Worm (Caenorhabditis elegans) whole organism, L2 larva: ENCODE results near the gene tpk-1.

Experiments
- C34F6.9 ChIP-seq: fragments of 150-350 bp; optimal IDR thresholded peaks from 2 replicates; lab custom pipeline; 2014; ENCODE audit warnings: missing biosample characterization, missing genetic modification characterization
- F13H6.1 ChIP-seq: sonication (generic microtip); optimal IDR thresholded peaks from 2 replicates; lab custom pipeline; 2016; ENCODE audit warnings: missing genetic modification characterization, missing compliant biosample characterization
- R02D3.7 ChIP-seq: fragments of 150-350 bp; optimal IDR thresholded peaks from 2 replicates; lab custom pipeline; 2014; ENCODE audit warnings: missing biosample characterization, missing genetic modification characterization
- Y55F3AM.14 ChIP-seq: fragments of 200-800 bp; sonication (Bioruptor generic); optimal IDR thresholded peaks from 2 replicates; lab custom pipeline; 2018; ENCODE audit warnings: mild to moderate bottlenecking, missing genetic modification characterization, missing compliant biosample characterization
- ZK546.5 ChIP-seq: sonication (generic microtip); optimal IDR thresholded peaks from 2 replicates; lab custom pipeline; 2017; ENCODE audit warnings: missing biosample characterization, missing genetic modification characterization
- alr-1 ChIP-seq: fragments of 150-350 bp; optimal IDR thresholded peaks from 2 replicates; lab custom pipeline; 2014; ENCODE audit warnings: missing biosample characterization, missing genetic modification characterization
- aly-2 ChIP-seq: fragments of 150-350 bp; optimal IDR thresholded peaks from 2 replicates; lab custom pipeline; 2014; ENCODE audit warnings: missing biosample characterization, missing genetic modification characterization
- ama-1 ChIP-seq: fragments of 150-350 bp; optimal IDR thresholded peaks from 2 replicates; lab custom pipeline; 2018; ENCODE audit warnings: inconsistent platforms
- blmp-1 ChIP-seq: sonication (generic microtip); optimal IDR thresholded peaks from 2 replicates; lab custom pipeline; 2017; ENCODE audit warnings: missing genetic modification characterization, mild to moderate bottlenecking, missing compliant biosample characterization, antibody characterized with exemption, moderate library complexity; ENCODE audit not compliant: insufficient read depth
- ceh-16 ChIP-seq: fragments of 150-350 bp; optimal IDR thresholded peaks from 2 replicates; lab custom pipeline; 2014; ENCODE audit warnings: missing biosample characterization, missing genetic modification characterization
- ceh-82 ChIP-seq: fragments of 150-350 bp; optimal IDR thresholded peaks from 2 replicates; lab custom pipeline; 2014; ENCODE audit warnings: missing biosample characterization, missing genetic modification characterization
- crh-2 ChIP-seq: sonication (generic microtip); optimal IDR thresholded peaks from 2 replicates; lab custom pipeline; 2017; ENCODE audit warnings: missing biosample characterization, missing genetic modification characterization
- dmd-4 ChIP-seq: sonication (generic microtip); optimal IDR thresholded peaks from 2 replicates; lab custom pipeline; 2017; ENCODE audit warnings: missing biosample characterization, missing genetic modification characterization
- egl-27 ChIP-seq: sonication (generic microtip); optimal IDR thresholded peaks from 3 replicates; lab custom pipeline; 2017; ENCODE audit warnings: missing biosample characterization, missing genetic modification reagents, missing genetic modification characterization
- elt-1 ChIP-seq: fragments of 150-350 bp; optimal IDR thresholded peaks from 2 replicates; lab custom pipeline; 2014; ENCODE audit warnings: missing biosample characterization, missing genetic modification characterization
- elt-3 ChIP-seq: sonication (generic microtip); optimal IDR thresholded peaks from 2 replicates; lab custom pipeline; 2017; ENCODE audit warnings: missing biosample characterization, missing genetic modification characterization
- fos-1 ChIP-seq: fragments of 150-350 bp; optimal IDR thresholded peaks from 2 replicates; lab custom pipeline; 2014; ENCODE audit warnings: missing biosample characterization, missing genetic modification characterization
- gmeb-1 ChIP-seq: fragments of 150-350 bp; optimal IDR thresholded peaks from 2 replicates; lab custom pipeline; 2014; ENCODE audit warnings: missing biosample characterization, missing genetic modification characterization
- lin-11 ChIP-seq: fragments of 150-350 bp; sonication (generic microtip); optimal IDR thresholded peaks from 2 replicates; lab custom pipeline; 2014; ENCODE audit warnings: missing biosample characterization, missing genetic modification characterization, inconsistent platforms, mixed read lengths
- lin-13 ChIP-seq: fragments of 150-350 bp; optimal IDR thresholded peaks from 2 replicates; lab custom pipeline; 2014; ENCODE audit warnings: missing biosample characterization, missing genetic modification reagents, missing genetic modification characterization
- lin-39 ChIP-seq: fragments of 150-350 bp; optimal IDR thresholded peaks from 2 replicates; lab custom pipeline; 2014; ENCODE audit warnings: missing biosample characterization, missing genetic modification reagents, missing genetic modification characterization
- lsy-2 ChIP-seq, 2 experiments: fragments of 150-350 bp in 1 of 2; sonication (generic microtip) in 1 of 2; optimal IDR thresholded peaks; 2 replicates each; lab custom pipeline; 2014 to 2017; ENCODE audit warnings: missing biosample characterization in 2 of 2, missing genetic modification characterization in 2 of 2
- mab-5 ChIP-seq: fragments of 150-350 bp; optimal IDR thresholded peaks from 2 replicates; lab custom pipeline; 2014; ENCODE audit warnings: missing biosample characterization, missing genetic modification characterization
- mbf-1 ChIP-seq: sonication (generic microtip); optimal IDR thresholded peaks from 2 replicates; lab custom pipeline; 2017; ENCODE audit warnings: missing biosample characterization, missing genetic modification characterization
- mdl-1 ChIP-seq, 2 experiments: fragments of 150-350 bp in 1 of 2; sonication (generic microtip) in 1 of 2; optimal IDR thresholded peaks; 2 replicates each; lab custom pipeline; 2017; ENCODE audit warnings: missing biosample characterization in 2 of 2, missing genetic modification characterization in 2 of 2
- nhr-10 ChIP-seq: sonication (generic microtip); optimal IDR thresholded peaks from 2 replicates; lab custom pipeline; 2017; ENCODE audit warnings: missing biosample characterization, missing genetic modification characterization
- nhr-11 ChIP-seq: fragments of 150-350 bp; optimal IDR thresholded peaks from 2 replicates; lab custom pipeline; 2014; ENCODE audit warnings: missing biosample characterization, missing genetic modification characterization
- nhr-12 ChIP-seq: fragments of 150-350 bp; optimal IDR thresholded peaks from 2 replicates; lab custom pipeline; 2014; ENCODE audit warnings: missing biosample characterization, missing genetic modification characterization
- nhr-129 ChIP-seq: fragments of 150-350 bp; optimal IDR thresholded peaks from 2 replicates; lab custom pipeline; 2014; ENCODE audit warnings: missing biosample characterization, missing genetic modification characterization
- nhr-21 ChIP-seq: fragments of 150-350 bp; optimal IDR thresholded peaks from 2 replicates; lab custom pipeline; 2014; ENCODE audit warnings: missing biosample characterization, missing genetic modification characterization
- nhr-23 ChIP-seq: fragments of 150-350 bp; optimal IDR thresholded peaks from 2 replicates; lab custom pipeline; 2014; ENCODE audit warnings: missing biosample characterization, missing genetic modification reagents, missing genetic modification characterization
- nhr-237 ChIP-seq: fragments of 150-350 bp; optimal IDR thresholded peaks from 2 replicates; lab custom pipeline; 2014; ENCODE audit warnings: missing biosample characterization, missing genetic modification characterization
- nhr-25 ChIP-seq: fragments of 150-350 bp; sonication (generic microtip); optimal IDR thresholded peaks from 3 replicates; lab custom pipeline; 2014; ENCODE audit warnings: missing biosample characterization, missing genetic modification characterization
- nhr-6 ChIP-seq: fragments of 150-350 bp; optimal IDR thresholded peaks from 2 replicates; lab custom pipeline; 2014; ENCODE audit warnings: missing biosample characterization, missing genetic modification characterization
- nhr-77 ChIP-seq: fragments of 150-350 bp; optimal IDR thresholded peaks from 2 replicates; lab custom pipeline; 2014; ENCODE audit warnings: missing biosample characterization, missing genetic modification characterization
- peb-1 ChIP-seq: fragments of 150-350 bp; optimal IDR thresholded peaks from 2 replicates; lab custom pipeline; 2014; ENCODE audit warnings: missing biosample characterization, missing genetic modification characterization
- sem-4 ChIP-seq: fragments of 150-350 bp; optimal IDR thresholded peaks from 2 replicates; lab custom pipeline; 2014; ENCODE audit warnings: missing biosample characterization, missing genetic modification reagents, missing genetic modification characterization
- skn-1 ChIP-seq: sonication (generic microtip); optimal IDR thresholded peaks from 2 replicates; lab custom pipeline; 2017; ENCODE audit warnings: missing biosample characterization, missing genetic modification characterization
- sma-3 ChIP-seq: sonication (generic microtip); optimal IDR thresholded peaks from 2 replicates; lab custom pipeline; 2016; ENCODE audit warnings: missing genetic modification reagents, missing genetic modification characterization, missing compliant biosample characterization
- sma-9 ChIP-seq, 2 experiments: fragments of 150-350 bp in 1 of 2; sonication (generic microtip) in 1 of 2; optimal IDR thresholded peaks; 2 replicates each; lab custom pipeline; 2014 to 2016; ENCODE audit warnings: missing genetic modification characterization in 2 of 2, mild to moderate bottlenecking in 1 of 2, missing biosample characterization in 1 of 2, missing compliant biosample characterization in 1 of 2, missing genetic modification reagents in 1 of 2, moderate library complexity in 1 of 2
- snpc-4 ChIP-seq: fragments of 150-350 bp; optimal IDR thresholded peaks from 2 replicates; lab custom pipeline; 2014; ENCODE audit warnings: missing biosample characterization, missing genetic modification characterization
- unc-39 ChIP-seq: fragments of 150-350 bp; optimal IDR thresholded peaks from 2 replicates; lab custom pipeline; 2014; ENCODE audit warnings: missing biosample characterization, missing genetic modification characterization
- unc-55 ChIP-seq: fragments of 150-350 bp; sonication (generic microtip); optimal IDR thresholded peaks from 3 replicates; lab custom pipeline; 2014; ENCODE audit warnings: missing biosample characterization, missing genetic modification reagents, missing genetic modification characterization
- unc-62 ChIP-seq: fragments of 150-350 bp; optimal IDR thresholded peaks from 2 replicates; lab custom pipeline; 2014; ENCODE audit warnings: missing biosample characterization, missing genetic modification reagents, missing genetic modification characterization
- zag-1 ChIP-seq: fragments of 150-350 bp; optimal IDR thresholded peaks from 2 replicates; lab custom pipeline; 2014; ENCODE audit warnings: missing biosample characterization, missing genetic modification characterization
- ztf-1 ChIP-seq: fragments of 200-800 bp; sonication (Bioruptor generic); conservative IDR thresholded peaks from 2 replicates; pipeline ENCODE4 v1.3.6; 2022; ENCODE audit warnings: missing genetic modification characterization, missing compliant biosample characterization
- ztf-11 ChIP-seq: sonication (generic microtip); optimal IDR thresholded peaks from 2 replicates; lab custom pipeline; 2017; ENCODE audit warnings: missing biosample characterization, missing genetic modification characterization
- ztf-4 ChIP-seq: fragments of 150-350 bp; optimal IDR thresholded peaks from 2 replicates; lab custom pipeline; 2014; ENCODE audit warnings: missing biosample characterization, missing genetic modification characterization

tpk-1 gene

ce11 chrIII:8887184-8887801 is 24.7 kb upstream of the tpk-1 start, which contains the start of gene famh-136:
Gene famh-136, plus strand, starts transcription at chrIII:8887751.
- TF ChIP-seq sem-4 = peak; percentile 85
- TF ChIP-seq alr-1 = no peak
- peak in 1 of 2 experiments; percentile 5 for TF ChIP-seq mdl-1 (tag; optimal IDR thresholded peaks at IDR 0.05; lab: Kevin White, UChicago)
- TF ChIP-seq mab-5 (tag; lab: Kevin White, UChicago) = peak; percentile 69
- TF ChIP-seq skn-1 (tag; lab: Kevin White, UChicago) = peak; percentile 33
- peak; percentile 95 for TF ChIP-seq C34F6.9
- peak; percentile 13 for TF ChIP-seq blmp-1 (tag; lab: Kevin White, UChicago)
- TF ChIP-seq lin-39 = no peak
- peak; percentile 39 for TF ChIP-seq ceh-82
- TF ChIP-seq elt-1 = no peak
- no peak for TF ChIP-seq ama-1 (lab: Kevin White, UChicago)
- peak; percentile 66 for TF ChIP-seq F13H6.1 (tag; lab: Kevin White, UChicago)
- TF ChIP-seq Y55F3AM.14 (GFP tag; lab: Kevin White, UChicago) = peak; percentile 90
- peak; percentile 34 for TF ChIP-seq nhr-77
- TF ChIP-seq nhr-12 (tag; lab: Kevin White, UChicago) = no peak
- TF ChIP-seq nhr-21 = peak; percentile 76
- TF ChIP-seq nhr-23 = no peak
- no peak for TF ChIP-seq aly-2 (tag; lab: Kevin White, UChicago)
- no peak for TF ChIP-seq peb-1 (tag; lab: Kevin White, UChicago)
- TF ChIP-seq R02D3.7 (tag; lab: Kevin White, UChicago) = no peak
- TF ChIP-seq nhr-237 (tag; lab: Kevin White, UChicago) = no peak
- TF ChIP-seq nhr-11 (tag; lab: Kevin White, UChicago) = no peak
- TF ChIP-seq sma-9 (GFP tag; optimal IDR thresholded peaks at IDR 0.05; lab: Kevin White, UChicago) = peak; percentile 77
- TF ChIP-seq sma-9 (tag; optimal IDR thresholded peaks at IDR 0.05; lab: Kevin White, UChicago) = no peak
- peak; percentile 66 for TF ChIP-seq ztf-4 (tag; lab: Kevin White, UChicago)
- TF ChIP-seq lin-13 (GFP tag; lab: Kevin White, UChicago) = peak; percentile 81
- TF ChIP-seq mbf-1 (tag; lab: Kevin White, UChicago) = no peak
- no peak for TF ChIP-seq elt-3 (tag; lab: Kevin White, UChicago)
- TF ChIP-seq unc-55 (GFP tag; lab: Kevin White, UChicago) = peak; percentile 80
- peak; percentile 72 for TF ChIP-seq nhr-6 (tag; lab: Kevin White, UChicago)
- TF ChIP-seq ZK546.5 = no peak
- TF ChIP-seq ceh-16 (tag; lab: Kevin White, UChicago) = no peak
- no peak for TF ChIP-seq ztf-11 (tag; lab: Kevin White, UChicago)
- TF ChIP-seq lsy-2 (tag; optimal IDR thresholded peaks at IDR 0.05; lab: Kevin White, UChicago) = peak; percentile 81 to 96
- TF ChIP-seq egl-27 = peak; percentile 11
- no peak for TF ChIP-seq nhr-10 (tag; lab: Kevin White, UChicago)
- no peak for TF ChIP-seq dmd-4
- no peak for TF ChIP-seq lin-11
- TF ChIP-seq gmeb-1 (tag; lab: Kevin White, UChicago) = peak; percentile 91
- peak; percentile 19 for TF ChIP-seq snpc-4 (tag; lab: Kevin White, UChicago)
- peak; percentile 91 for TF ChIP-seq crh-2 (tag; lab: Kevin White, UChicago)
- TF ChIP-seq unc-62 (GFP tag; lab: Kevin White, UChicago) = no peak
- peak; percentile 88 for TF ChIP-seq nhr-129 (tag; lab: Kevin White, UChicago)
- TF ChIP-seq sma-3 (GFP tag; lab: Kevin White, UChicago) = peak; percentile 87
- no peak for TF ChIP-seq unc-39 (tag; lab: Kevin White, UChicago)
- peak; percentile 4 for TF ChIP-seq zag-1 (tag; lab: Kevin White, UChicago)
- TF ChIP-seq nhr-25 (tag; lab: Kevin White, UChicago) = peak; percentile 77
- peak; percentile 87 for TF ChIP-seq fos-1 (tag; lab: Kevin White, UChicago)
- no peak for TF ChIP-seq ztf-1 (GFP tag; lab: Robert Waterston, UW)
